Worm (Caenorhabditis elegans): Measurements from ENCODE around the gene T12G3.11.

T12G3.11 gene

ce11 chrIV:12068590-12068989, 39.0 kb upstream of the T12G3.11 start, which contains the start of gene bath-37:
Gene bath-37 (plus strand): TSS chrIV:12068890.
- TF ChIP-seq F52B5.7 (tag; optimal IDR thresholded peaks at IDR 0.05) (no peak), sea-2 (GFP tag; IDR thresholded peaks at IDR 0.05) (no peak), snpc-4 (GFP tag; optimal IDR thresholded peaks at IDR 0.05) (no peak), snpc-4 (tag; optimal IDR thresholded peaks at IDR 0.05) (no peak)

- no peak for TF ChIP-seq F39B2.1 (GFP tag; IDR thresholded peaks at IDR 0.05)
- no peak for TF ChIP-seq zfh-2 (GFP tag; conservative IDR thresholded peaks at IDR 0.05)
- no peak for TF ChIP-seq ceh-40 (GFP tag; IDR thresholded peaks at IDR 0.05)
Measured at ce11 chrIV:12061229-12061628, 31.7 kb upstream of the T12G3.11 start, which contains the start of gene K08E4.8. Gene K08E4.8 (minus strand): TSS chrIV:12061329.

- no peak for TF ChIP-seq ztf-6 (GFP tag; IDR thresholded peaks at IDR 0.05)
- no peak for TF ChIP-seq sea-2 (GFP tag; IDR thresholded peaks at IDR 0.05)
- no peak for TF ChIP-seq bed-1 (GFP tag; IDR thresholded peaks at IDR 0.05)
- TF ChIP-seq chd-7 (tag; optimal IDR thresholded peaks at IDR 0.05): no peak
- no peak for TF ChIP-seq T26A5.8 (tag; optimal IDR thresholded peaks at IDR 0.05)
- no peak for TF ChIP-seq lsl-1 (GFP tag; optimal IDR thresholded peaks at IDR 0.05)
- TF ChIP-seq attf-6 (GFP tag; IDR thresholded peaks at IDR 0.05): no peak
- no peak for TF ChIP-seq ZK185.1 (tag; optimal IDR thresholded peaks at IDR 0.05; ENCODE audit: poor library complexity, severe bottlenecking)
- no peak for TF ChIP-seq nhr-179 (tag; optimal IDR thresholded peaks at IDR 0.05)
Measured at ce11 chrIV:12057508-12057907, 27.9 kb upstream of the T12G3.11 start, which contains the start of gene K08E4.3. Gene K08E4.3 (plus strand): TSS chrIV:12057742.

- no peak for TF ChIP-seq tlf-1 (GFP tag; optimal IDR thresholded peaks at IDR 0.05)
- no peak for TF ChIP-seq snpc-1.3 (tag; optimal IDR thresholded peaks at IDR 0.05; ENCODE audit: insufficient read depth)
- TF ChIP-seq madf-6 (GFP tag; IDR thresholded peaks at IDR 0.05): peak; percentile 57; the same call in 1 of the 2 replicates
- 0 out of 2 replicates have a peak, but pooled peaks have one; percentile 18 for TF ChIP-seq madf-8 (GFP tag; conservative IDR thresholded peaks at IDR 0.05)
- TF ChIP-seq ztf-3 (GFP tag; optimal IDR thresholded peaks at IDR 0.05): no peak
- TF ChIP-seq lsl-1 (GFP tag; optimal IDR thresholded peaks at IDR 0.05): no peak
- TF ChIP-seq lin-26 (GFP tag; IDR thresholded peaks at IDR 0.05): no peak
- peak; percentile 58 for TF ChIP-seq efl-1 (GFP tag; optimal IDR thresholded peaks at IDR 0.05)
- TF ChIP-seq tbx-9 (tag; optimal IDR thresholded peaks at IDR 0.05; ENCODE audit: borderline replicate concordance): no peak
- TF ChIP-seq chd-7 (tag; optimal IDR thresholded peaks at IDR 0.05): no peak
- 0 out of 2 replicates have a peak, but pooled peaks have one; percentile 8 for TF ChIP-seq ceh-91 (GFP tag; IDR thresholded peaks at IDR 0.05)
- TF ChIP-seq let-607 (tag; optimal IDR thresholded peaks at IDR 0.05): no peak
- TF ChIP-seq nhr-179 (tag; optimal IDR thresholded peaks at IDR 0.05): no peak
- TF ChIP-seq Y79H2A.3 (GFP tag; conservative IDR thresholded peaks at IDR 0.05): no peak
- peak; percentile 28 for TF ChIP-seq xnd-1 (tag; optimal IDR thresholded peaks at IDR 0.05)
- TF ChIP-seq T07F8.4 (tag; optimal IDR thresholded peaks at IDR 0.05): no peak
- no peak for TF ChIP-seq attf-6 (GFP tag; IDR thresholded peaks at IDR 0.05)
- TF ChIP-seq repo-1 (tag; optimal IDR thresholded peaks at IDR 0.05): no peak
Measured at ce11 chrIV:12056603-12057002, 27.0 kb upstream of the T12G3.11 start, which contains the start of gene K08E4.2. Gene K08E4.2 (minus strand): TSS chrIV:12056656.

- TF ChIP-seq B0035.1 (tag; optimal IDR thresholded peaks at IDR 0.05) (no peak), dpl-1 (GFP tag; optimal IDR thresholded peaks at IDR 0.05) (no peak), dox-1 (GFP tag; IDR thresholded peaks at IDR 0.05) (no peak), Y56A3A.18 (GFP tag; IDR thresholded peaks at IDR 0.05) (no peak), lin-26 (GFP tag; IDR thresholded peaks at IDR 0.05) (no peak), snpc-4 (GFP tag; optimal IDR thresholded peaks at IDR 0.05) (no peak), snpc-4 (tag; optimal IDR thresholded peaks at IDR 0.05) (no peak), ceh-91 (GFP tag; IDR thresholded peaks at IDR 0.05) (no peak), F49E8.2 (tag; optimal IDR thresholded peaks at IDR 0.05; ENCODE audit: insufficient read depth) (no peak), F22D6.2 (tag; optimal IDR thresholded peaks at IDR 0.05) (no peak), atf-7 (tag; optimal IDR thresholded peaks at IDR 0.05) (no peak), madf-10 (tag; optimal IDR thresholded peaks at IDR 0.05) (no peak), lag-1 (GFP tag; IDR thresholded peaks at IDR 0.05) (no peak), snpc-1.1 (tag; optimal IDR thresholded peaks at IDR 0.05; ENCODE audit: insufficient read depth) (no peak), ccch-3 (GFP tag; optimal IDR thresholded peaks at IDR 0.05) (no peak), repo-1 (tag; optimal IDR thresholded peaks at IDR 0.05) (no peak), mel-28 (tag; optimal IDR thresholded peaks at IDR 0.05; ENCODE audit: borderline replicate concordance) (no peak)
Measured at ce11 chrIV:12052461-12052860, 22.9 kb upstream of the T12G3.11 start.

Measured in whole organism, young adult.